Worm (Caenorhabditis elegans): ENCODE measurements around the gene T19B10.2.

- TF ChIP-seq jun-1 (tag; optimal IDR thresholded peaks at IDR 0.05) = no peak
- no peak for TF ChIP-seq lsy-2 (tag; optimal IDR thresholded peaks at IDR 0.05)
- TF ChIP-seq lin-35 (GFP tag; optimal IDR thresholded peaks at IDR 0.05) = no peak
- no peak for TF ChIP-seq unc-62 (GFP tag; optimal IDR thresholded peaks at IDR 0.05)
- TF ChIP-seq sptf-1 (tag; optimal IDR thresholded peaks at IDR 0.05) = no peak
- no peak for TF ChIP-seq pqm-1 (tag; optimal IDR thresholded peaks at IDR 0.05)
- no peak for TF ChIP-seq blmp-1 (tag; optimal IDR thresholded peaks at IDR 0.05)
- TF ChIP-seq grh-1 (GFP tag; IDR thresholded peaks at IDR 0.05) = no peak
- no peak for TF ChIP-seq nhr-77 (tag; optimal IDR thresholded peaks at IDR 0.05)
- no peak for TF ChIP-seq zip-4 (GFP tag; optimal IDR thresholded peaks at IDR 0.05)
Observed at ce11 chrV:11254980-11255379, 33.9 kb downstream of the T19B10.2 start, which contains the start of gene srsx-31.

Data from whole organism, L1 larva.